Worm (Caenorhabditis elegans) whole organism, young adult: ENCODE data around the gene tin-10.

ENCODE experiments used
- aptf-3 ChIP-seq: fragments of 200-800 bp; sonication (Bioruptor generic); IDR thresholded peaks from 2 replicates; pipeline ENCODE4 v1.3.6; 2022; ENCODE audit warnings: missing genetic modification characterization, missing compliant biosample characterization
- athp-1 ChIP-seq: sonication (generic microtip); optimal IDR thresholded peaks from 2 replicates; lab custom pipeline; 2017; ENCODE audit warnings: mild to moderate bottlenecking, missing genetic modification characterization, missing compliant biosample characterization
- ceh-79 ChIP-seq: sonication (generic microtip); optimal IDR thresholded peaks from 2 replicates; lab custom pipeline; 2017; ENCODE audit warnings: mild to moderate bottlenecking, missing genetic modification characterization, missing compliant biosample characterization
- hmg-20 ChIP-seq: fragments of 200-800 bp; sonication (Bioruptor generic); IDR thresholded peaks from 2 replicates; pipeline ENCODE4 v1.3.6; 2022; ENCODE audit warnings: missing genetic modification reagents, missing genetic modification characterization, missing compliant biosample characterization
- madf-3 ChIP-seq: fragments of 200-800 bp; sonication (Bioruptor generic); IDR thresholded peaks from 2 replicates; pipeline ENCODE4 v1.3.6; 2022; ENCODE audit warnings: missing genetic modification reagents, missing genetic modification characterization, missing compliant biosample characterization
- snpc-4 ChIP-seq, 5 experiments: fragments of 150-350 bp in 1 of 5; sonication (generic microtip) in 4 of 5; optimal IDR thresholded peaks; 2 replicates each; lab custom pipeline; 2014 to 2018; ENCODE audit warnings: missing genetic modification characterization in 5 of 5, missing biosample characterization in 3 of 5, antibody characterized with exemption in 2 of 5, mild to moderate bottlenecking in 2 of 5, missing compliant biosample characterization in 2 of 5, missing genotype in 2 of 5, moderate library complexity in 2 of 5, missing genetic modification reagents in 1 of 5
- xnd-1 ChIP-seq: sonication (generic microtip); optimal IDR thresholded peaks from 2 replicates; lab custom pipeline; 2016; ENCODE audit warnings: missing genotype, missing genetic modification reagents, missing genetic modification characterization, missing compliant biosample characterization
- ztf-3 ChIP-seq: fragments of 200-800 bp; sonication (Bioruptor generic); optimal IDR thresholded peaks from 2 replicates; lab custom pipeline; 2018; ENCODE audit warnings: mild to moderate bottlenecking, missing genetic modification characterization, missing compliant biosample characterization

- no peak for TF ChIP-seq athp-1 (tag; lab: Kevin White, UChicago)
- TF ChIP-seq snpc-4 (GFP tag; optimal IDR thresholded peaks at IDR 0.05; lab: Kevin White, UChicago): no peak
- no peak for TF ChIP-seq snpc-4 (tag; optimal IDR thresholded peaks at IDR 0.05; lab: Kevin White, UChicago)
- TF ChIP-seq ceh-79 (tag; lab: Kevin White, UChicago): no peak
- TF ChIP-seq ztf-3 (GFP tag; lab: Kevin White, UChicago): no peak
- no peak for TF ChIP-seq hmg-20 (GFP tag; lab: Robert Waterston, UW)
- TF ChIP-seq madf-3: no peak
- TF ChIP-seq aptf-3 (GFP tag; lab: Robert Waterston, UW): no peak
- TF ChIP-seq xnd-1 (tag; lab: Kevin White, UChicago): no peak
Measured at ce11 chrIII:11462332-11462731, 40.3 kb downstream of the tin-10 start.
